Fruit fly (Drosophila melanogaster): ENCODE measurements around the gene CG6928.

- TF ChIP-seq N (GFP tag; optimal IDR thresholded peaks at IDR 0.05) (no peak), usp (GFP tag; optimal IDR thresholded peaks at IDR 0.05) (no peak), Mio (GFP tag; optimal IDR thresholded peaks at IDR 0.05) (no peak), Hr83 (GFP tag; optimal IDR thresholded peaks at IDR 0.05; ENCODE audit: poor library complexity, severe bottlenecking) (no peak), brk (GFP tag; optimal IDR thresholded peaks at IDR 0.05) (no peak), Jra (GFP tag; optimal IDR thresholded peaks at IDR 0.05) (no peak), lola (GFP tag; optimal IDR thresholded peaks at IDR 0.05) (no peak), Hr78 (GFP tag; optimal IDR thresholded peaks at IDR 0.05) (no peak), fru (GFP tag; optimal IDR thresholded peaks at IDR 0.05) (no peak), Abd-B (GFP tag; optimal IDR thresholded peaks at IDR 0.05) (no peak), h (GFP tag; optimal IDR thresholded peaks at IDR 0.05) (no peak), Rel (GFP tag; optimal IDR thresholded peaks at IDR 0.05) (no peak), Rel (tag; optimal IDR thresholded peaks at IDR 0.05) (no peak), foxo (GFP tag; optimal IDR thresholded peaks at IDR 0.05) (no peak), woc (GFP tag; optimal IDR thresholded peaks at IDR 0.05) (no peak)
Observed at dm6 chr3L:11975811-11976210, 27.1 kb upstream of the CG6928 start, which contains the start of gene CG43896.

Measured in whole organism, wandering third instar larva.